Fruit fly (Drosophila melanogaster): ENCODE measurements around the gene CG5151.

The CG5151 gene

DNA sequence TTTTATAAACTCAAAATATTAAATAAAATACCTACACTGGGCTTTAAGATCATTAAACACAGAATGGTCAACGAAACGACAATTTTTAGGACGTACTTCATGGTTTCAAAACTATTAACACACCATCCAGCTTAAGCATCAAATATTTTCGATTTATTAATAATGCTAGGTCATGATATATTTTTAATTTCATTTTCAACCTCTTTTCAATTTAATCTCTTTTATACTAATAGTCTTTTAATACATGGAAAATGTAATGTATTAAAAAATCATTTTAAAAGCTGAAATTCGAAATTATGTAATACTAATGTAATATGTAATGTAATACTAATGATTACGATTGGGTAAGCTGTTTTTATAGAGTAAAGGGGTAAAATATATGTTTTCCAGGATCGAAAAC lies 5.5 kb upstream of the CG5151 start, which contains the start of gene CG33796:
Gene CG33796 (minus strand): TSS at position 101 of the 400 bp plus-strand sequence.
- TF ChIP-seq croc (GFP tag; conservative IDR thresholded peaks at IDR 0.05) (no peak), CG17328 (GFP tag; IDR thresholded peaks at IDR 0.05) (no peak), MESR4 (GFP tag; optimal IDR thresholded peaks at IDR 0.05) (no peak), HmgZ (tag; optimal IDR thresholded peaks at IDR 0.05) (no peak), amos (GFP tag; IDR thresholded peaks at IDR 0.05; ENCODE audit: partially characterized antibody) (no peak), cwo (GFP tag; optimal IDR thresholded peaks at IDR 0.05) (no peak), sug (tag; optimal IDR thresholded peaks at IDR 0.05) (no peak), NK7.1 (GFP tag; optimal IDR thresholded peaks at IDR 0.05) (no peak), Atf-2 (GFP tag; optimal IDR thresholded peaks at IDR 0.05) (no peak), rib (GFP tag; IDR thresholded peaks at IDR 0.05) (no peak), lbe (GFP tag; optimal IDR thresholded peaks at IDR 0.05) (no peak), corto (GFP tag; optimal IDR thresholded peaks at IDR 0.05) (no peak)

DNA sequence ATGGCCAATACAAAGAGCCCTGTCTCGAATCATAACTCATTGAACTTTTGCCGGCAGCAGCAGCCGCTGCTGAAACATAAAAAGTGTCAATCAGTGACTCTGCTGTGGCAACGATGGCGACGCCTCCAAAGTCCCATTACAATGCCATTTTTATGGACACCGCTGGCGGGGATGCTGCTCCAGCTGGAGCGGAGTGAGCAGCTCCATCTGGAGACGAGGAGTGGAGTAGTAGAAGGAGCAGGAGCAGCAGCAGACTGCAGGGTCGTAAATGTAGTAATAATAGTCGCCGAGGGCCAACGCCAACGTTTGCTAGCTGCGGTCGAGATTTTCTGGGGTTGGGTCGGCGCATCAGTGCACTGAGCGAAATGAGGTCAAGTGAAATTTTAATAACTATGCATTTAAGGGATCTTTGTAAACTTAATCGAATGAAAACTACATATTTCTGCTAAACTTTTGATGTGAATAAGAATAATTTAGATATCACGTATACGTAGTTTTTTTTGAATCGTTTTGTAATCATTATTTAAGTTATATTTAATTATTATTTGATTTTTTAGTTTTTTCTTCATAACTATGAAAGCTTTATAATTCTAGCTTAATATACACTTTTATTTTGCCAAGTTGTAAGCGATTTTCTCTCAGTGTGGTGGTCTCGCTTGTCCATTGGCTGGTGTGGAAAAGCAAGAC lies 4.1 kb upstream of the CG5151 start:
- TF ChIP-seq CG17361 (GFP tag; IDR thresholded peaks at IDR 0.05) = 0 out of 3 replicates have a peak, but pooled peaks have one; percentile 19
- no peak for TF ChIP-seq CG7372 (GFP tag; IDR thresholded peaks at IDR 0.05)
- TF ChIP-seq phol (tag; optimal IDR thresholded peaks at IDR 0.05) = peak; percentile 3
- no peak for TF ChIP-seq Bdp1 (GFP tag; optimal IDR thresholded peaks at IDR 0.05)
- TF ChIP-seq CG31441 (GFP tag; IDR thresholded peaks at IDR 0.05) = 0 out of 2 replicates have a peak, but pooled peaks have one; percentile 12
- no peak for TF ChIP-seq CG14014 (GFP tag; IDR thresholded peaks at IDR 0.05)
- TF ChIP-seq ATbp (GFP tag; optimal IDR thresholded peaks at IDR 0.05) = peak; percentile 1
- no peak for TF ChIP-seq CG10147 (GFP tag; optimal IDR thresholded peaks at IDR 0.05)
- peak; percentile 15 for TF ChIP-seq CG2712 (tag; optimal IDR thresholded peaks at IDR 0.05)
- TF ChIP-seq sim (GFP tag; IDR thresholded peaks at IDR 0.05) = no peak
- TF ChIP-seq CG10462 (GFP tag; optimal IDR thresholded peaks at IDR 0.05) = no peak
- TF ChIP-seq Ets65A (GFP tag) = peak; percentile 36
- 0 out of 3 replicates have a peak, but pooled peaks have one; percentile 25 for TF ChIP-seq CG11456 (GFP tag; IDR thresholded peaks at IDR 0.05)
- no peak for TF ChIP-seq CG13296 (GFP tag; optimal IDR thresholded peaks at IDR 0.05)
- no peak for TF ChIP-seq gsb (GFP tag; IDR thresholded peaks at IDR 0.05)
- TF ChIP-seq Med (GFP tag) = peak; percentile 50
- TF ChIP-seq croc (GFP tag; conservative IDR thresholded peaks at IDR 0.05) = no peak
- TF ChIP-seq CG14441 (GFP tag; IDR thresholded peaks at IDR 0.05) = no peak
- TF ChIP-seq TFAM (GFP tag; optimal IDR thresholded peaks at IDR 0.05) = no peak
- TF ChIP-seq Pdp1 (GFP tag; optimal IDR thresholded peaks at IDR 0.05) = no peak
- TF ChIP-seq maf-S (GFP tag; optimal IDR thresholded peaks at IDR 0.05) = no peak
- peak; percentile 19 for TF ChIP-seq Asciz (GFP tag; optimal IDR thresholded peaks at IDR 0.05)
- 0 out of 2 replicates have a peak, but pooled peaks have one; percentile 13 for TF ChIP-seq sob (GFP tag; IDR thresholded peaks at IDR 0.05)
- peak; percentile 27 for TF ChIP-seq CG18262 (tag; optimal IDR thresholded peaks at IDR 0.05)
- TF ChIP-seq Fer3 (tag; optimal IDR thresholded peaks at IDR 0.05) = no peak
- no peak for TF ChIP-seq MBD-R2 (GFP tag; IDR thresholded peaks at IDR 0.05)
- TF ChIP-seq bsh (GFP tag; optimal IDR thresholded peaks at IDR 0.05) = peak in 1 of 2 experiments; percentile 10
- peak in 1 of 2 experiments; percentile 4 for TF ChIP-seq Hr51 (GFP tag; optimal IDR thresholded peaks at IDR 0.05)
- TF ChIP-seq CG11504 (tag; optimal IDR thresholded peaks at IDR 0.05) = peak; percentile 13
- no peak for TF ChIP-seq Neu2 (GFP tag; optimal IDR thresholded peaks at IDR 0.05; ENCODE audit: borderline replicate concordance)
- TF ChIP-seq Bteb2 (GFP tag; optimal IDR thresholded peaks at IDR 0.05) = no peak
- peak; percentile 22 for TF ChIP-seq gem (tag; optimal IDR thresholded peaks at IDR 0.05)
- TF ChIP-seq nerfin-1 (tag; optimal IDR thresholded peaks at IDR 0.05) = no peak
- 0 out of 2 replicates have a peak, but pooled peaks have one; percentile 21 for TF ChIP-seq ham (GFP tag; IDR thresholded peaks at IDR 0.05)
- no peak for TF ChIP-seq Vsx1 (GFP tag; optimal IDR thresholded peaks at IDR 0.05)
- TF ChIP-seq CG18764 (GFP tag; optimal IDR thresholded peaks at IDR 0.05) = no peak
